Fruit fly (Drosophila melanogaster) whole organism, embryonic: ENCODE measurements around the gene CG14219.

Experiments used
- Abd-B ChIP-seq: fragments of 200-800 bp; sonication (Bioruptor generic); optimal IDR thresholded peaks from 2 replicates; lab custom pipeline; 2018; ENCODE audit warnings: missing biosample characterization, mild to moderate bottlenecking, missing genetic modification characterization, moderate library complexity
- Aef1 ChIP-seq: fragments of 200-800 bp; sonication (Bioruptor generic); IDR thresholded peaks from 3 replicates; pipeline ENCODE4 v1.3.6; 2022; ENCODE audit warnings: missing biosample characterization, missing genetic modification characterization
- B-H2 ChIP-seq: fragments of 200-800 bp; sonication (Bioruptor generic); optimal IDR thresholded peaks from 2 replicates; lab custom pipeline; 2018; ENCODE audit warnings: missing biosample characterization, mild to moderate bottlenecking, missing genetic modification characterization
- CG1024 ChIP-seq: fragments of 200-800 bp; sonication (Bioruptor generic); IDR thresholded peaks from 2 replicates; pipeline ENCODE4 v1.3.6; 2022; ENCODE audit warnings: missing biosample characterization, missing genetic modification characterization
- CG10274 ChIP-seq: fragments of 200-800 bp; sonication (Bioruptor generic); optimal IDR thresholded peaks from 3 replicates; lab custom pipeline; 2017; ENCODE audit warnings: missing biosample characterization, mild to moderate bottlenecking, missing genetic modification characterization
- CG10979 ChIP-seq: fragments of 200-800 bp; sonication (Bioruptor generic); optimal IDR thresholded peaks from 2 replicates; lab custom pipeline; 2018; ENCODE audit warnings: missing biosample characterization, mild to moderate bottlenecking, missing genetic modification characterization, moderate library complexity
- CG11504 ChIP-seq: fragments of 200-800 bp; sonication (Bioruptor generic); optimal IDR thresholded peaks from 3 replicates; lab custom pipeline; 2019; ENCODE audit warnings: missing biosample characterization, mild to moderate bottlenecking, missing genetic modification characterization, moderate library complexity
- CG12942 ChIP-seq: fragments of 200-800 bp; sonication (Bioruptor generic); optimal IDR thresholded peaks from 3 replicates; lab custom pipeline; 2016; ENCODE audit warnings: missing biosample characterization, missing genetic modification characterization
- CG1603 ChIP-seq: fragments of 200-800 bp; sonication (Bioruptor generic); optimal IDR thresholded peaks from 2 replicates; lab custom pipeline; 2019; ENCODE audit warnings: missing biosample characterization, mild to moderate bottlenecking, missing genetic modification characterization, moderate library complexity
- CG17359 ChIP-seq: fragments of 200-800 bp; sonication (Bioruptor generic); optimal IDR thresholded peaks from 3 replicates; lab custom pipeline; 2018; ENCODE audit warnings: missing biosample characterization, mild to moderate bottlenecking, missing genetic modification characterization, moderate library complexity
- CG17829 ChIP-seq: fragments of 200-800 bp; optimal IDR thresholded peaks from 2 replicates; lab custom pipeline; 2019; ENCODE audit warnings: missing biosample characterization, mild to moderate bottlenecking, missing genetic modification characterization, moderate library complexity
- CG17912 ChIP-seq: fragments of 200-800 bp; sonication (Bioruptor generic); optimal IDR thresholded peaks from 2 replicates; lab custom pipeline; 2018; ENCODE audit warnings: missing biosample characterization, mild to moderate bottlenecking, missing genetic modification characterization
- CG2116 ChIP-seq: fragments of 200-800 bp; sonication (Bioruptor generic); optimal IDR thresholded peaks from 3 replicates; lab custom pipeline; 2018; ENCODE audit warnings: missing biosample characterization, mild to moderate bottlenecking, missing genetic modification characterization
- CG2875 ChIP-seq: fragments of 200-800 bp; sonication (Bioruptor generic); optimal IDR thresholded peaks from 2 replicates; lab custom pipeline; 2017; ENCODE audit warnings: missing biosample characterization, mild to moderate bottlenecking, missing genetic modification characterization, missing genetic modification reagents
- CG3065 ChIP-seq: fragments of 200-800 bp; sonication (Bioruptor generic); optimal IDR thresholded peaks from 2 replicates; lab custom pipeline; 2016; ENCODE audit warnings: missing biosample characterization, missing genetic modification characterization
- CG4328 ChIP-seq: fragments of 200-800 bp; sonication (Bioruptor generic); optimal IDR thresholded peaks from 3 replicates; lab custom pipeline; 2017; ENCODE audit warnings: missing biosample characterization, missing genetic modification reagents, missing genetic modification characterization
- CG6175 ChIP-seq: fragments of 200-800 bp; sonication (Bioruptor generic); IDR thresholded peaks from 3 replicates; pipeline ENCODE4 v1.3.6; 2022; ENCODE audit warnings: missing biosample characterization, missing genetic modification characterization
- CG6272 ChIP-seq: fragments of 200-800 bp; sonication (Bioruptor generic); IDR thresholded peaks from 2 replicates; pipeline ENCODE4 v1.3.6; 2022; ENCODE audit warnings: missing biosample characterization, missing genetic modification characterization
- CG6791 ChIP-seq: fragments of 200-800 bp; sonication (Bioruptor generic); IDR thresholded peaks from 3 replicates; pipeline ENCODE4 v1.3.6; 2022; ENCODE audit warnings: missing biosample characterization, missing genetic modification characterization; ENCODE audit not compliant: partially characterized antibody
- CG8089 ChIP-seq: fragments of 200-800 bp; sonication (Bioruptor generic); optimal IDR thresholded peaks from 3 replicates; lab custom pipeline; 2016; ENCODE audit warnings: missing biosample characterization, missing genetic modification characterization
- CG8944 ChIP-seq: fragments of 200-800 bp; sonication (Bioruptor generic); optimal IDR thresholded peaks from 3 replicates; lab custom pipeline; 2016; ENCODE audit warnings: missing biosample characterization, missing genetic modification characterization
- CG9876 ChIP-seq: fragments of 200-800 bp; sonication (Bioruptor generic); optimal IDR thresholded peaks from 2 replicates; lab custom pipeline; 2016; ENCODE audit warnings: missing biosample characterization, missing genetic modification characterization
- Jarid2 ChIP-seq: fragments of 200-800 bp; sonication (Bioruptor generic); optimal IDR thresholded peaks from 3 replicates; lab custom pipeline; 2017; ENCODE audit warnings: mild to moderate bottlenecking, missing biosample characterization, missing genetic modification reagents, missing genetic modification characterization
- Lpt ChIP-seq: fragments of >200 bp; optimal IDR thresholded peaks from 2 replicates; lab custom pipeline; 2018; ENCODE audit warnings: missing biosample characterization, missing genetic modification characterization
- MESR4 ChIP-seq: fragments of 200-800 bp; sonication (Bioruptor generic); optimal IDR thresholded peaks from 2 replicates; lab custom pipeline; 2018; ENCODE audit warnings: missing biosample characterization, mild to moderate bottlenecking, missing genetic modification characterization, moderate library complexity
- Med ChIP-seq: fragments of 200-800 bp; sonication (Bioruptor generic); peaks from one replicate; lab custom pipeline; 2016; ENCODE audit warnings: missing biosample characterization, missing genetic modification characterization, mild to moderate bottlenecking, inconsistent platforms, moderate library complexity
- Opbp ChIP-seq: fragments of 200-800 bp; sonication (Bioruptor generic); IDR thresholded peaks from 3 replicates; pipeline ENCODE4 v1.3.6; 2022; ENCODE audit warnings: missing biosample characterization, missing genetic modification characterization; ENCODE audit not compliant: partially characterized antibody
- Taf1 ChIP-seq: fragments of 200-800 bp; sonication (Bioruptor generic); IDR thresholded peaks from 2 replicates; pipeline ENCODE4 v1.3.6; 2022; ENCODE audit warnings: missing biosample characterization, missing genetic modification characterization
- Trl ChIP-seq, 3 experiments: fragments of >200 bp in 2 of 3; fragments of 200-800 bp in 1 of 3; sonication (Bioruptor generic) in 1 of 3; optimal IDR thresholded peaks; 2 replicates in 1 of 3; 3 replicates in 2 of 3; lab custom pipeline; 2016 to 2017; ENCODE audit warnings: missing biosample characterization in 1 of 3, missing genetic modification characterization in 1 of 3
- az2 ChIP-seq: fragments of 200-800 bp; sonication (Bioruptor generic); optimal IDR thresholded peaks from 3 replicates; lab custom pipeline; 2016; ENCODE audit warnings: missing biosample characterization, missing genetic modification characterization
- bcd ChIP-seq: fragments of 200-800 bp; sonication (Bioruptor generic); optimal IDR thresholded peaks from 2 replicates; lab custom pipeline; 2017; ENCODE audit warnings: missing biosample characterization, mild to moderate bottlenecking, missing genetic modification characterization
- bowl ChIP-seq: fragments of 200-800 bp; sonication (Bioruptor generic); IDR thresholded peaks from 2 replicates; pipeline ENCODE4 v1.3.6; 2022; ENCODE audit warnings: missing biosample characterization, missing genetic modification characterization
- caup ChIP-seq: fragments of 200-800 bp; sonication (Bioruptor generic); optimal IDR thresholded peaks from 3 replicates; lab custom pipeline; 2017; ENCODE audit warnings: missing biosample characterization, mild to moderate bottlenecking, missing genetic modification characterization, moderate library complexity; ENCODE audit not compliant: severe bottlenecking
- chinmo ChIP-seq: fragments of 200-800 bp; sonication (Bioruptor generic); IDR thresholded peaks from 4 replicates; pipeline ENCODE4 v1.3.6; 2022; ENCODE audit warnings: missing biosample characterization, missing genetic modification characterization; ENCODE audit not compliant: partially characterized antibody
- dan ChIP-seq: fragments of 200-800 bp; sonication (Bioruptor generic); IDR thresholded peaks from 2 replicates; pipeline ENCODE4 v1.3.6; 2022; ENCODE audit warnings: missing biosample characterization, missing genetic modification characterization
- danr ChIP-seq: fragments of 200-800 bp; sonication (Bioruptor generic); IDR thresholded peaks from 2 replicates; pipeline ENCODE4 v1.3.6; 2022; ENCODE audit warnings: missing biosample characterization, missing genetic modification characterization
- dpn ChIP-seq, 2 experiments: fragments of 200-800 bp; sonication (Bioruptor generic); optimal IDR thresholded peaks; 3 replicates each; lab custom pipeline; 2016; ENCODE audit warnings: missing biosample characterization in 2 of 2, missing genetic modification characterization in 2 of 2
- ems ChIP-seq: fragments of 200-800 bp; sonication (Bioruptor generic); optimal IDR thresholded peaks from 3 replicates; lab custom pipeline; 2016; ENCODE audit warnings: missing biosample characterization, missing genetic modification characterization
- gcm2 ChIP-seq: fragments of 200-800 bp; sonication (Bioruptor generic); optimal IDR thresholded peaks from 2 replicates; lab custom pipeline; 2016; ENCODE audit warnings: missing biosample characterization, missing genetic modification characterization
- gro ChIP-seq: fragments of 200-800 bp; sonication (Bioruptor generic); optimal IDR thresholded peaks from 2 replicates; lab custom pipeline; 2016; ENCODE audit warnings: missing biosample characterization, missing genetic modification characterization
- kah ChIP-seq: fragments of 200-800 bp; sonication (Bioruptor generic); optimal IDR thresholded peaks from 2 replicates; lab custom pipeline; 2018; ENCODE audit warnings: missing biosample characterization, mild to moderate bottlenecking, missing genetic modification characterization
- ken ChIP-seq: fragments of 200-800 bp; sonication (Bioruptor generic); IDR thresholded peaks from 3 replicates; pipeline ENCODE4 v1.3.6; 2022; ENCODE audit warnings: missing biosample characterization, missing genetic modification characterization
- onecut ChIP-seq: fragments of 200-800 bp; sonication (Bioruptor generic); IDR thresholded peaks from 2 replicates; pipeline ENCODE4 v1.3.6; 2022; ENCODE audit warnings: missing biosample characterization, missing genetic modification characterization
- pb ChIP-seq: fragments of 200-800 bp; sonication (Bioruptor generic); optimal IDR thresholded peaks from 3 replicates; lab custom pipeline; 2016; ENCODE audit warnings: missing biosample characterization, missing genetic modification characterization
- pho ChIP-seq: fragments of 200-800 bp; sonication (Bioruptor generic); optimal IDR thresholded peaks from 2 replicates; lab custom pipeline; 2016; ENCODE audit warnings: missing biosample characterization, missing genetic modification characterization
- repo ChIP-seq: fragments of 200-800 bp; sonication (Bioruptor generic); optimal IDR thresholded peaks from 2 replicates; lab custom pipeline; 2016; ENCODE audit warnings: missing biosample characterization, missing genetic modification characterization
- shn ChIP-seq: fragments of 200-800 bp; sonication (Bioruptor generic); optimal IDR thresholded peaks from 3 replicates; lab custom pipeline; 2016; ENCODE audit warnings: missing biosample characterization, missing genetic modification characterization
- stc ChIP-seq: fragments of 200-800 bp; sonication (Bioruptor generic); IDR thresholded peaks from 2 replicates; pipeline ENCODE4 v1.3.6; 2022; ENCODE audit warnings: missing biosample characterization, missing genetic modification characterization
- tna ChIP-seq: fragments of 200-800 bp; sonication (Bioruptor generic); IDR thresholded peaks from 2 replicates; pipeline ENCODE4 v1.3.6; 2022; ENCODE audit warnings: missing biosample characterization, missing genetic modification characterization; ENCODE audit not compliant: partially characterized antibody
- wdn ChIP-seq: fragments of 200-800 bp; sonication (Bioruptor generic); IDR thresholded peaks from 2 replicates; pipeline ENCODE4 v1.3.6; 2022; ENCODE audit warnings: missing biosample characterization, missing genetic modification characterization
- wek ChIP-seq: fragments of 200-800 bp; sonication (Bioruptor generic); optimal IDR thresholded peaks from 3 replicates; lab custom pipeline; 2018; ENCODE audit warnings: missing biosample characterization, mild to moderate bottlenecking, missing genetic modification characterization, moderate library complexity
- zfh1 ChIP-seq: fragments of 200-800 bp; sonication (Bioruptor generic); IDR thresholded peaks from 3 replicates; pipeline ENCODE4 v1.3.6; 2022; ENCODE audit warnings: missing biosample characterization, missing genetic modification characterization

CG14219 gene

DNA sequence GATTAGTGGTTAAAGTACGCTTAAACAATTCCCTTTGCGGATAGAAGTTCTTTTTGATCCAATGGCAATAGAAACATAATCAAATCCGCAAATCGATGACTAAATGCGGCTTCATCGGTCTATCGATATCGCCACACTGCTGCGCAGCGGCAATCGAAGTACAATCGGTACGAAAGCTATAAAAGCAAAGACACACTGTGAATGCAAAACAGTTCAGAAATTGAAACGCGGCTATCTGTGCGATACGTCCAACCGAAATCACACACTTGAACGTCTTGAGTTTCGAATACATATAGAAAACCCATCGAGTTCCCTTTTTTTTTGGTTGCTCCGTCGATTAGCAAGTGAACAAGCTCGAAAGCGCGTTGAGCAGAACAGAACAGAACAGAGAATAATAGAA, 15.0 kb upstream of the CG14219 start, which contains the start of gene CG14207 (continued):
- TF ChIP-seq CG17359 (tag; lab: Kevin White, UChicago) (peak; percentile 3), CG1024 (GFP tag; lab: Robert Waterston, UW) (no peak), CG6272 (GFP tag; lab: Robert Waterston, UW) (no peak), Aef1 (GFP tag; lab: Robert Waterston, UW) (no peak), tna (GFP tag; lab: Robert Waterston, UW) (peak; percentile 88), bowl (GFP tag; lab: Robert Waterston, UW) (no peak), Taf1 (GFP tag; lab: Robert Waterston, UW) (no peak), Trl (optimal IDR thresholded peaks at IDR 0.05; lab: Kevin White, UChicago) (no peak), Trl (GFP tag; optimal IDR thresholded peaks at IDR 0.05; lab: Kevin White, UChicago) (peak; percentile 7), dpn (GFP tag; optimal IDR thresholded peaks at IDR 0.05; lab: Kevin White, UChicago) (peak in 1 of 2 experiments; percentile 18), Opbp (peak; percentile 86), CG10274 (GFP tag; lab: Kevin White, UChicago) (no peak), caup (GFP tag; lab: Kevin White, UChicago) (peak; percentile 49), danr (no peak), gro (GFP tag; lab: Kevin White, UChicago) (peak; percentile 51), zfh1 (GFP tag; lab: Robert Waterston, UW) (no peak), CG1603 (tag; lab: Kevin White, UChicago) (peak; percentile 20), CG8089 (GFP tag; lab: Kevin White, UChicago) (no peak), Med (GFP tag; lab: Kevin White, UChicago) (peak; percentile 83), bcd (GFP tag; lab: Kevin White, UChicago) (no peak), CG2116 (GFP tag; lab: Kevin White, UChicago) (peak; percentile 86), CG17912 (GFP tag; lab: Kevin White, UChicago) (no peak), stc (GFP tag; lab: Robert Waterston, UW) (no peak), CG10979 (tag; lab: Kevin White, UChicago) (no peak), shn (no peak), gcm2 (no peak), Jarid2 (GFP tag; lab: Kevin White, UChicago) (peak; percentile 77), CG6175 (no peak), CG8944 (GFP tag; lab: Kevin White, UChicago) (no peak), MESR4 (GFP tag; lab: Kevin White, UChicago) (peak; percentile 22), CG6791 (peak; percentile 82), az2 (GFP tag; lab: Kevin White, UChicago) (no peak), wek (GFP tag; lab: Kevin White, UChicago) (peak; percentile 9), Abd-B (no peak)

- TF ChIP-seq dan (GFP tag; lab: Robert Waterston, UW), result 0 out of 2 replicates have a peak, but pooled peaks have one; percentile 23
- peak; percentile 46 for TF ChIP-seq B-H2 (GFP tag; lab: Kevin White, UChicago)
- TF ChIP-seq pb, result no peak
- peak; percentile 43 for TF ChIP-seq repo (GFP tag; lab: Kevin White, UChicago)
- TF ChIP-seq ems (GFP tag; lab: Kevin White, UChicago), result peak; percentile 57
- TF ChIP-seq kah, result peak; percentile 14
- TF ChIP-seq Med (GFP tag; lab: Kevin White, UChicago), result peak; percentile 91
- peak; percentile 62 for TF ChIP-seq CG17829 (tag; lab: Kevin White, UChicago)
- peak; percentile 19 for TF ChIP-seq CG3065 (GFP tag; lab: Kevin White, UChicago)
- no peak for TF ChIP-seq chinmo (GFP tag; lab: Robert Waterston, UW)
- peak; percentile 54 for TF ChIP-seq onecut (GFP tag; lab: Robert Waterston, UW)
- TF ChIP-seq CG12942 (GFP tag; lab: Kevin White, UChicago), result peak; percentile 48
- peak; percentile 49 for TF ChIP-seq CG4328 (GFP tag; lab: Kevin White, UChicago)
- peak; percentile 71 for TF ChIP-seq ken (GFP tag; lab: Robert Waterston, UW)
- TF ChIP-seq wdn (GFP tag; lab: Robert Waterston, UW), result peak; percentile 67
- TF ChIP-seq CG11504 (tag; lab: Kevin White, UChicago), result peak; percentile 87
- TF ChIP-seq CG9876, result no peak
- peak; percentile 48 for TF ChIP-seq pho (GFP tag; lab: Kevin White, UChicago)
- peak; percentile 13 for TF ChIP-seq CG2875 (GFP tag; lab: Kevin White, UChicago)
- no peak for TF ChIP-seq shn
- no peak for TF ChIP-seq Lpt (GFP tag; lab: Kevin White, UChicago)
Measured at dm6 chrX:19603953-19604352, 14.0 kb upstream of the CG14219 start.
